Fruit fly (Drosophila melanogaster) whole organism, wandering third instar larva: ENCODE results near the gene Lcp65Ad.

Experiments
- Abd-B ChIP-seq: fragments of >200 bp; optimal IDR thresholded peaks from 2 replicates; lab custom pipeline; 2017; ENCODE audit warnings: missing biosample characterization, missing genetic modification characterization
- CG32264 ChIP-seq: fragments of 200-800 bp; sonication (Bioruptor generic); optimal IDR thresholded peaks from 2 replicates; lab custom pipeline; 2016; ENCODE audit warnings: missing biosample characterization, missing genetic modification characterization
- CG9705 ChIP-seq: fragments of 200-800 bp; sonication (Bioruptor generic); optimal IDR thresholded peaks from 2 replicates; lab custom pipeline; 2018; ENCODE audit warnings: missing biosample characterization, mild to moderate bottlenecking, missing genetic modification characterization
- CrebA ChIP-seq: fragments of 200-800 bp; sonication (Bioruptor generic); optimal IDR thresholded peaks from 2 replicates; lab custom pipeline; 2016; ENCODE audit warnings: missing biosample characterization, mild to moderate bottlenecking, missing genetic modification characterization, borderline replicate concordance
- Dfd ChIP-seq: fragments of >200 bp; optimal IDR thresholded peaks from 2 replicates; lab custom pipeline; 2017; ENCODE audit warnings: missing biosample characterization, missing genetic modification characterization
- Dif ChIP-seq: fragments of 200-275, 200-300 bp; sonication (Bioruptor generic); optimal IDR thresholded peaks from 2 replicates; lab custom pipeline; 2018; ENCODE audit warnings: missing biosample characterization, missing genetic modification characterization; ENCODE audit not compliant: partially characterized antibody
- GATAd ChIP-seq: sonication (Bioruptor generic); optimal IDR thresholded peaks from 2 replicates; lab custom pipeline; 2016; ENCODE audit warnings: missing biosample characterization, missing genetic modification characterization
- HLH106 ChIP-seq: fragments of 200-800 bp; optimal IDR thresholded peaks from 3 replicates; lab custom pipeline; 2019; ENCODE audit warnings: missing biosample characterization, mild to moderate bottlenecking, missing genetic modification characterization, moderate library complexity
- Hnf4 ChIP-seq: fragments of 200-800 bp; sonication (Bioruptor generic); optimal IDR thresholded peaks from 2 replicates; lab custom pipeline; 2016; ENCODE audit warnings: missing biosample characterization, mild to moderate bottlenecking, missing genetic modification characterization
- Hr78 ChIP-seq: fragments of >200 bp; optimal IDR thresholded peaks from 2 replicates; lab custom pipeline; 2017; ENCODE audit warnings: missing biosample characterization, missing genetic modification characterization
- Jra ChIP-seq: sonication (Bioruptor generic); optimal IDR thresholded peaks from 2 replicates; lab custom pipeline; 2016; ENCODE audit warnings: missing biosample characterization, missing genetic modification characterization
- Mio ChIP-seq: sonication (Bioruptor generic); optimal IDR thresholded peaks from 2 replicates; lab custom pipeline; 2016; ENCODE audit warnings: missing biosample characterization, missing genetic modification characterization
- Myc ChIP-seq: fragments of >200 bp; optimal IDR thresholded peaks from 2 replicates; lab custom pipeline; 2017
- Rel ChIP-seq, 2 experiments: fragments of 200-800 bp; sonication (Bioruptor generic) in 1 of 2; optimal IDR thresholded peaks; 2 replicates in 1 of 2; 3 replicates in 1 of 2; lab custom pipeline; 2016 to 2019; ENCODE audit warnings: mild to moderate bottlenecking in 2 of 2, missing biosample characterization in 2 of 2, missing genetic modification characterization in 2 of 2, moderate library complexity in 1 of 2
- Sp1 ChIP-seq: fragments of 200-800 bp; sonication (Bioruptor generic); optimal IDR thresholded peaks from 3 replicates; lab custom pipeline; 2019; ENCODE audit warnings: missing biosample characterization, mild to moderate bottlenecking, missing genetic modification characterization, moderate library complexity
- Vsx2 ChIP-seq: fragments of 200-300, 225-300 bp; sonication (Bioruptor generic); optimal IDR thresholded peaks from 2 replicates; lab custom pipeline; 2018; ENCODE audit warnings: missing biosample characterization, missing genetic modification characterization; ENCODE audit not compliant: partially characterized antibody
- br ChIP-seq: fragments of 200-800 bp; sonication (Bioruptor generic); optimal IDR thresholded peaks from 2 replicates; lab custom pipeline; 2016; ENCODE audit warnings: missing biosample characterization, missing genetic modification characterization
- dmrt93B ChIP-seq: fragments of 200-800 bp; sonication (Bioruptor generic); optimal IDR thresholded peaks from 2 replicates; lab custom pipeline; 2018; ENCODE audit warnings: missing biosample characterization, mild to moderate bottlenecking, missing genetic modification characterization
- dsf ChIP-seq: sonication (Bioruptor generic); optimal IDR thresholded peaks from 2 replicates; lab custom pipeline; 2016; ENCODE audit warnings: missing biosample characterization, missing genetic modification characterization, borderline replicate concordance
- ey ChIP-seq: fragments of 200-800 bp; sonication (Bioruptor generic); optimal IDR thresholded peaks from 2 replicates; lab custom pipeline; 2016; ENCODE audit warnings: missing biosample characterization, missing genetic modification characterization
- fru ChIP-seq: fragments of 200-800 bp; sonication (Bioruptor generic); optimal IDR thresholded peaks from 3 replicates; lab custom pipeline; 2016; ENCODE audit warnings: missing biosample characterization, mild to moderate bottlenecking, missing genetic modification characterization
- h ChIP-seq: fragments of 200-800 bp; sonication (Bioruptor generic); optimal IDR thresholded peaks from 3 replicates; lab custom pipeline; 2016; ENCODE audit warnings: missing biosample characterization, mild to moderate bottlenecking, missing genetic modification characterization
- jim ChIP-seq: fragments of 175-275, 200-325 bp; sonication (Bioruptor generic); optimal IDR thresholded peaks from 2 replicates; lab custom pipeline; 2016; ENCODE audit warnings: missing biosample characterization, mild to moderate bottlenecking, missing genetic modification characterization
- psq ChIP-seq: fragments of 200-800 bp; sonication (Bioruptor generic); optimal IDR thresholded peaks from 3 replicates; lab custom pipeline; 2017; ENCODE audit warnings: missing biosample characterization, mild to moderate bottlenecking, missing genetic modification characterization, moderate library complexity
- rgr ChIP-seq: fragments of 200-800 bp; sonication (Bioruptor generic); optimal IDR thresholded peaks from 3 replicates; lab custom pipeline; 2016; ENCODE audit warnings: missing biosample characterization, mild to moderate bottlenecking, missing genetic modification characterization
- sage ChIP-seq: fragments of 200-800 bp; sonication (Bioruptor generic); optimal IDR thresholded peaks from 2 replicates; lab custom pipeline; 2016; ENCODE audit warnings: missing biosample characterization, mild to moderate bottlenecking, missing genetic modification characterization
- tai ChIP-seq: sonication (Bioruptor generic); optimal IDR thresholded peaks from 2 replicates; lab custom pipeline; 2016; ENCODE audit warnings: missing biosample characterization, missing genetic modification characterization
- woc ChIP-seq: sonication (Bioruptor generic); optimal IDR thresholded peaks from 2 replicates; lab custom pipeline; 2016; ENCODE audit warnings: missing biosample characterization, mild to moderate bottlenecking, missing genetic modification characterization

Gene Lcp65Ad

dm6 chr3L:6097270-6097669 lies 45.9 kb upstream of the Lcp65Ad start, which contains the start of gene Ets65A:
Gene Ets65A (plus strand): TSS chr3L:6097617.
- TF ChIP-seq Myc (lab: Kevin White, UChicago), result no peak
- TF ChIP-seq h (GFP tag; lab: Kevin White, UChicago), result no peak
- TF ChIP-seq woc (GFP tag; lab: Kevin White, UChicago), result no peak
- no peak for TF ChIP-seq dmrt93B (GFP tag; lab: Kevin White, UChicago)
- TF ChIP-seq CrebA, result no peak
- no peak for TF ChIP-seq Rel (GFP tag; optimal IDR thresholded peaks at IDR 0.05; lab: Kevin White, UChicago)
- TF ChIP-seq Rel (tag; optimal IDR thresholded peaks at IDR 0.05; lab: Kevin White, UChicago), result no peak
- TF ChIP-seq fru, result no peak
- TF ChIP-seq dsf (GFP tag; lab: Kevin White, UChicago), result no peak

dm6 chr3L:6103658-6104057 lies 39.5 kb upstream of the Lcp65Ad start:
- TF ChIP-seq psq (GFP tag; lab: Kevin White, UChicago) (no peak), Hnf4 (GFP tag; lab: Kevin White, UChicago) (no peak), fru (no peak), dmrt93B (GFP tag; lab: Kevin White, UChicago) (no peak), tai (GFP tag; lab: Kevin White, UChicago) (no peak), Myc (lab: Kevin White, UChicago) (no peak), Abd-B (no peak), dsf (GFP tag; lab: Kevin White, UChicago) (no peak), br (no peak), CrebA (no peak), CG32264 (no peak), Sp1 (GFP tag; lab: Kevin White, UChicago) (no peak), Vsx2 (GFP tag; lab: Kevin White, UChicago) (no peak), sage (no peak), ey (no peak), Jra (GFP tag; lab: Kevin White, UChicago) (no peak)

dm6 chr3L:6104551-6104950 lies 38.6 kb upstream of the Lcp65Ad start:
- TF ChIP-seq Myc (lab: Kevin White, UChicago) (no peak), Rel (GFP tag; optimal IDR thresholded peaks at IDR 0.05; lab: Kevin White, UChicago) (no peak), Rel (tag; optimal IDR thresholded peaks at IDR 0.05; lab: Kevin White, UChicago) (no peak), dmrt93B (GFP tag; lab: Kevin White, UChicago) (no peak), jim (GFP tag; lab: Kevin White, UChicago) (no peak), Jra (GFP tag; lab: Kevin White, UChicago) (no peak), Vsx2 (GFP tag; lab: Kevin White, UChicago) (no peak), rgr (GFP tag; lab: Kevin White, UChicago) (no peak), psq (GFP tag; lab: Kevin White, UChicago) (no peak), fru (no peak), Hr78 (GFP tag; lab: Kevin White, UChicago) (no peak), Mio (GFP tag; lab: Kevin White, UChicago) (no peak), Dfd (GFP tag; lab: Kevin White, UChicago) (no peak), Dif (no peak), Sp1 (GFP tag; lab: Kevin White, UChicago) (no peak), HLH106 (tag; lab: Kevin White, UChicago) (no peak), CrebA (no peak), sage (no peak), woc (GFP tag; lab: Kevin White, UChicago) (no peak)

- no peak for TF ChIP-seq jim (GFP tag; lab: Kevin White, UChicago)
- no peak for TF ChIP-seq GATAd (GFP tag; lab: Kevin White, UChicago)
- no peak for TF ChIP-seq Hnf4 (GFP tag; lab: Kevin White, UChicago)
These were observed 37.8 kb upstream of the Lcp65Ad start for dm6 chr3L:6105435-6105834.

dm6 chr3L:6106717-6107116 lies 36.5 kb upstream of the Lcp65Ad start:
- TF ChIP-seq CG32264, result no peak

- TF ChIP-seq dmrt93B (GFP tag; lab: Kevin White, UChicago) (no peak), br (no peak), CG9705 (no peak)
These were observed 34.7 kb upstream of the Lcp65Ad start for dm6 chr3L:6108264-6109060.
